Worm (Caenorhabditis elegans): ENCODE data around the gene F11D11.4.

F11D11.4 gene

DNA sequence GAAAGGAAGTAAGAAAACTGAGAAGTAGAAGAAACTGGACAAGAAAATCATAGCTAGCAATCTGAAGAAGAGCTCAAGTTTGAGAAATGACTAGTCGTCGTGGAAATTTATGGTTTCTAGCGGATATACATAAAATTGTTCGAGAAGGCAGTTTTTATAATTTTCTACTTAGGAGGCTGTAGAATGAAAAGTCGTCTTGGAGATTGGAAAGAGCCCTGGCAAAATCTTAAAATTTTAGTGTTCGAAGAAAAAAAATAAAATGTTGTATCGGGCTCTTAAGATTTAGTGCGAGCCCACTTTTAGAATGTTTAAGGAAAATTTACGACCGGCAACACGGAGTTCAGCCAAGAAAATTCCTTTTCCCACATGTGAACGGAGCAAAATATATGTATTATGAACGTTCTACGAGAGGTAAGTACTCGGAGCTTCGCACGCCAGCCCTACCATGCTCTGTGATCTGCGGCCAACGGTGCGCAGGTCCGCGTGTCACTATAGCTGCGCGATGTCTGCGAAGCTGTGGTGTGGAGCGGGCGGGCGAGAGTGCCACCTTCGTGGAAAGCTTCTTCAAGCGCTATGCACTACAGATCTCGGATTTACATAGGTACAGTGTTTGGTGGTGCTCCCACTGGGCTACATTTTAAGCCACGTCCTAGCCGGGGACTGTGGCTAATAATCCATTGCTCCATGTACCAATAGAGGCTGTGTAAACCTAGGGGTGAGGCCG lies 14.1 kb upstream of the F11D11.4 start, which contains the start of gene clec-251:
Gene clec-251, minus strand, starts transcription at position 51 of the 724 bp plus-strand sequence.
- TF ChIP-seq efl-1 (optimal IDR thresholded peaks at IDR 0.05): no peak
- TF ChIP-seq efl-1 (GFP tag; optimal IDR thresholded peaks at IDR 0.05 in 1 of 2): no peak
- TF ChIP-seq fkh-10 (GFP tag; optimal IDR thresholded peaks at IDR 0.05): no peak
- no peak for TF ChIP-seq nhr-19 (GFP tag; conservative IDR thresholded peaks at IDR 0.05)
- TF ChIP-seq ces-1 (GFP tag; optimal IDR thresholded peaks at IDR 0.05): no peak
- TF ChIP-seq nhr-71 (tag; optimal IDR thresholded peaks at IDR 0.05): no peak
- TF ChIP-seq unc-62 (GFP tag; optimal IDR thresholded peaks at IDR 0.05): no peak
- TF ChIP-seq C34B4.2 (tag; optimal IDR thresholded peaks at IDR 0.05): no peak
- TF ChIP-seq lin-39 (tag; optimal IDR thresholded peaks at IDR 0.05): no peak

DNA sequence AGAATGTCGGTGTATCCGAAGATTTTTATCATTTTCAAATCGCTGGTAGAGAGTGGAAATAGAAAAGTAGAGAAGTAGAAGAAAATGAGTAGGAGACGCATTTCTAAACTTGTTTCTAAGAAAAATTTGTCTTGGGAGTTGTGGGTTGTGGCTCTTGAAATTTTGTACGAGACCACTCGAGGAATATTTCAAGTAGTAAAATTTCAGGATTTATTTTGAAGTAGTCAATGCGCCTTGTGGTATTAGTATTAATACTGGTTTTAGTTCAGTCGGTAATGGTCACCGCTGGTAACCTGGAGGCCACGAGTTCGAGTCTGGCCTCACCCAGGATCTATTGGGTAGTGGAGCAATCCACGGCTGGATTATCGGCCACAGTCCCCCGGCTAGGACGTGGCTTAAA lies 12.5 kb upstream of the F11D11.4 start, which contains the start of gene clec-252:
Gene clec-252, minus strand, starts transcription at position 101 of the 400 bp plus-strand sequence.
- no peak for TF ChIP-seq jun-1 (tag; optimal IDR thresholded peaks at IDR 0.05)
- no peak for TF ChIP-seq aha-1 (tag; optimal IDR thresholded peaks at IDR 0.05)
- TF ChIP-seq fkh-4 (tag; optimal IDR thresholded peaks at IDR 0.05; ENCODE audit: borderline replicate concordance): no peak
- TF ChIP-seq hpl-2 (GFP tag; optimal IDR thresholded peaks at IDR 0.05): no peak
- TF ChIP-seq lin-35 (GFP tag; optimal IDR thresholded peaks at IDR 0.05): no peak
- no peak for TF ChIP-seq mab-9 (GFP tag; IDR thresholded peaks at IDR 0.05)

DNA sequence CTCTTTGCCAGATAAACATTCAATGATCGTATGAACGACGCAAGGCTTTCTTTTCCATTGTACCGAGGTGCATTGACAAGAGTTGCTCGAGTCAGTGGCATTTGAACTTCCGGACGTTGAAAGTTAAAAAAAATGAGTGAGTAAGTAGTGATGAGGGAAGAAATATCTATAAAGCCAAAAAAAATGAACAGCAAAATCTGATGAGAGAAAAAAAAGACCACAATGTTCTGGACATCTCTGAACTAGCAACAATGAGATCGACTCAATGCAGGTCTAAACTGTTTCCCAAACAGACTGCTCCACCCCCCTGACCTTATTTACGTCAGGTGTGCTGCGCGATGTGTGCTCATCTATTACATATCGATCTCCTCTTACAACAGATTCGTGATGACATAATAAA lies 10.7 kb upstream of the F11D11.4 start, which contains the start of the genes F11D11.21 and F11D11.12:
Gene F11D11.21, minus strand, starts transcription at position 101 of the 400 bp plus-strand sequence.
Gene F11D11.12, minus strand, starts transcription at position 238 of the 400 bp plus-strand sequence.
- no peak for TF ChIP-seq sptf-1 (tag; optimal IDR thresholded peaks at IDR 0.05)
- no peak for TF ChIP-seq sup-37 (GFP tag; optimal IDR thresholded peaks at IDR 0.05)
- no peak for TF ChIP-seq unc-86 (tag; optimal IDR thresholded peaks at IDR 0.05)
- TF ChIP-seq ztf-4 (tag; optimal IDR thresholded peaks at IDR 0.05): no peak
- TF ChIP-seq fkh-8 (tag; optimal IDR thresholded peaks at IDR 0.05): no peak
- TF ChIP-seq ces-1 (GFP tag; optimal IDR thresholded peaks at IDR 0.05): no peak
- no peak for TF ChIP-seq nhr-85 (tag)
- no peak for TF ChIP-seq egl-13 (tag; optimal IDR thresholded peaks at IDR 0.05)
- TF ChIP-seq unc-30 (tag; optimal IDR thresholded peaks at IDR 0.05): no peak
- TF ChIP-seq F16B12.6 (tag; optimal IDR thresholded peaks at IDR 0.05): no peak
- no peak for TF ChIP-seq dpl-1 (GFP tag; optimal IDR thresholded peaks at IDR 0.05)
- TF ChIP-seq C34B4.2 (tag; optimal IDR thresholded peaks at IDR 0.05): no peak

DNA sequence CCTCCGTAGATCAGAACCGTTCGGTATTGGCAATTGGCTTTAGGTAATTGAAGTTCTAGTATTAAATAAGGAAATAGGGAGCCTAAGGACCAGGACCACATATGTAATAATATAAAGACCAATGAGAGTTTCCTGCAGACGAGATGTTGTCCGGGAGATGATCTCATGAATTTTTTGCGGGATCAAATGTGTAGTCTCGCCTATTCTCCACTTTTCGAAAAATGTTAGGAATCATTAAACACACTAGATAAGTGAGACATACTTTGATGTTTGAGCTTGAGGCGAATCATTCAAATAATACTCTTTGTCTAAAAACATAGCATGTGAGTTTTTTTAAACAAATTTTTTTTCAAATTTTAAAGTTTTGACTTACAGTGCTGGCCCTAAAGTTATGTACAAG lies 8.1 kb upstream of the F11D11.4 start, which contains the start of gene F11D11.6:
Gene F11D11.6, minus strand, starts transcription at position 101 of the 400 bp plus-strand sequence.
- TF ChIP-seq nhr-47 (tag; optimal IDR thresholded peaks at IDR 0.05): no peak
- no peak for TF ChIP-seq unc-98 (GFP tag; IDR thresholded peaks at IDR 0.05)
- TF ChIP-seq zip-4 (GFP tag; optimal IDR thresholded peaks at IDR 0.05): no peak
- TF ChIP-seq tlp-1 (tag; optimal IDR thresholded peaks at IDR 0.05): no peak
- no peak for TF ChIP-seq unc-130 (tag; optimal IDR thresholded peaks at IDR 0.05)
- no peak for TF ChIP-seq ceh-90 (tag; optimal IDR thresholded peaks at IDR 0.05)
- TF ChIP-seq aha-1 (tag; optimal IDR thresholded peaks at IDR 0.05): no peak
- no peak for TF ChIP-seq tbx-2 (tag; optimal IDR thresholded peaks at IDR 0.05)
- TF ChIP-seq nhr-19 (GFP tag; conservative IDR thresholded peaks at IDR 0.05): no peak
- TF ChIP-seq grh-1 (GFP tag; IDR thresholded peaks at IDR 0.05): no peak
- no peak for TF ChIP-seq egl-27 (tag; optimal IDR thresholded peaks at IDR 0.05)
- no peak for TF ChIP-seq lin-39 (tag; optimal IDR thresholded peaks at IDR 0.05)
- TF ChIP-seq pqm-1 (tag; optimal IDR thresholded peaks at IDR 0.05): no peak
- TF ChIP-seq ceh-88 (GFP tag; IDR thresholded peaks at IDR 0.05): no peak
